Worm (Caenorhabditis elegans) whole organism, mixed stage, embryonic: ENCODE results near the gene ints-6.

Experiments
- bed-3 ChIP-seq: fragments of 200-800 bp; sonication (Bioruptor generic); optimal IDR thresholded peaks from 3 replicates; lab custom pipeline; 2018; ENCODE audit warnings: mild to moderate bottlenecking, missing genetic modification characterization, moderate library complexity, missing compliant biosample characterization
- blmp-1 ChIP-seq: fragments of 150-350 bp; optimal IDR thresholded peaks from 2 replicates; lab custom pipeline; 2014; ENCODE audit warnings: missing biosample characterization, missing genetic modification characterization
- ceh-39 ChIP-seq: fragments of 150-350 bp; optimal IDR thresholded peaks from 2 replicates; lab custom pipeline; 2014; ENCODE audit warnings: missing biosample characterization, missing genetic modification characterization
- ceh-43 ChIP-seq: fragments of 200-800 bp; sonication (Bioruptor generic); optimal IDR thresholded peaks from 2 replicates; lab custom pipeline; 2018; ENCODE audit warnings: mild to moderate bottlenecking, missing genetic modification characterization, moderate library complexity, missing compliant biosample characterization
- ces-1 ChIP-seq: fragments of 150-350 bp; optimal IDR thresholded peaks from 2 replicates; lab custom pipeline; 2014; ENCODE audit warnings: missing biosample characterization, missing genetic modification reagents, missing genetic modification characterization
- cnd-1 ChIP-seq: fragments of 200-800 bp; sonication (Bioruptor generic); optimal IDR thresholded peaks from 2 replicates; lab custom pipeline; 2018; ENCODE audit warnings: mild to moderate bottlenecking, missing genetic modification characterization, missing compliant biosample characterization
- drap-1 ChIP-seq: fragments of 200-800 bp; sonication (Bioruptor generic); optimal IDR thresholded peaks from 3 replicates; lab custom pipeline; 2018; ENCODE audit warnings: mild to moderate bottlenecking, missing genetic modification characterization, missing compliant biosample characterization
- elt-1 ChIP-seq: sonication (generic microtip); optimal IDR thresholded peaks from 2 replicates; lab custom pipeline; 2017; ENCODE audit warnings: missing genetic modification characterization, mild to moderate bottlenecking, missing compliant biosample characterization, antibody characterized with exemption, moderate library complexity, borderline replicate concordance; ENCODE audit not compliant: insufficient read depth
- elt-3 ChIP-seq: fragments of 150-350 bp; optimal IDR thresholded peaks from 2 replicates; lab custom pipeline; 2014; ENCODE audit warnings: missing biosample characterization, missing genetic modification characterization
- flh-1 ChIP-seq: fragments of 200-800 bp; sonication (Bioruptor generic); optimal IDR thresholded peaks from 2 replicates; lab custom pipeline; 2018; ENCODE audit warnings: mild to moderate bottlenecking, missing genetic modification characterization, moderate library complexity, missing compliant biosample characterization
- hlh-1 ChIP-seq: fragments of 150-350 bp; optimal IDR thresholded peaks from 2 replicates; lab custom pipeline; 2014; ENCODE audit warnings: missing biosample characterization, missing genetic modification reagents, missing genetic modification characterization
- lin-32 ChIP-seq: fragments of 200-800 bp; sonication (Bioruptor generic); optimal IDR thresholded peaks from 2 replicates; lab custom pipeline; 2018; ENCODE audit warnings: mild to moderate bottlenecking, missing genetic modification characterization, missing compliant biosample characterization
- lsy-2 ChIP-seq: fragments of 150-350 bp; optimal IDR thresholded peaks from 2 replicates; lab custom pipeline; 2014; ENCODE audit warnings: missing biosample characterization, missing genetic modification characterization
- mab-5 ChIP-seq: fragments of 150-350 bp; optimal IDR thresholded peaks from 2 replicates; lab custom pipeline; 2014; ENCODE audit warnings: missing biosample characterization, missing genetic modification characterization
- mep-1 ChIP-seq: fragments of 150-350 bp; optimal IDR thresholded peaks from 2 replicates; lab custom pipeline; 2017; ENCODE audit warnings: missing biosample characterization, missing genetic modification reagents, missing genetic modification characterization, inconsistent platforms
- mls-2 ChIP-seq: sonication (generic microtip); optimal IDR thresholded peaks from 2 replicates; lab custom pipeline; 2016; ENCODE audit warnings: mild to moderate bottlenecking, missing genetic modification characterization, moderate library complexity, missing compliant biosample characterization
- nhr-12 ChIP-seq: fragments of 150-350 bp; optimal IDR thresholded peaks from 2 replicates; lab custom pipeline; 2014; ENCODE audit warnings: missing biosample characterization, missing genetic modification characterization
- nhr-2 ChIP-seq: fragments of 150-350 bp; optimal IDR thresholded peaks from 2 replicates; lab custom pipeline; 2014; ENCODE audit warnings: missing biosample characterization, missing genetic modification characterization
- nhr-237 ChIP-seq: fragments of 150-350 bp; optimal IDR thresholded peaks from 2 replicates; lab custom pipeline; 2014; ENCODE audit warnings: missing biosample characterization, missing genetic modification characterization
- nhr-28 ChIP-seq: fragments of 150-350 bp; optimal IDR thresholded peaks from 2 replicates; lab custom pipeline; 2014; ENCODE audit warnings: missing biosample characterization, missing genetic modification characterization
- pha-4 ChIP-seq: fragments of 150-350 bp; optimal IDR thresholded peaks from 2 replicates; lab custom pipeline; 2018; ENCODE audit warnings: missing biosample characterization, missing genetic modification reagents, missing genetic modification characterization
- sem-2 ChIP-seq: fragments of 200-800 bp; sonication (Bioruptor generic); optimal IDR thresholded peaks from 2 replicates; lab custom pipeline; 2018; ENCODE audit warnings: mild to moderate bottlenecking, missing genetic modification characterization, missing compliant biosample characterization
- snpc-4 ChIP-seq: fragments of 150-350 bp; optimal IDR thresholded peaks from 2 replicates; lab custom pipeline; 2014; ENCODE audit warnings: missing biosample characterization, missing genetic modification characterization
- sptf-1 ChIP-seq: sonication (generic microtip); optimal IDR thresholded peaks from 2 replicates; lab custom pipeline; 2017; ENCODE audit warnings: mild to moderate bottlenecking, missing genetic modification characterization, moderate library complexity, missing compliant biosample characterization
- tbx-8 ChIP-seq: fragments of 200-800 bp; sonication (Bioruptor generic); optimal IDR thresholded peaks from 2 replicates; lab custom pipeline; 2018; ENCODE audit warnings: mild to moderate bottlenecking, missing genetic modification characterization, moderate library complexity, missing compliant biosample characterization
- unc-120 ChIP-seq: sonication (generic microtip); optimal IDR thresholded peaks from 2 replicates; lab custom pipeline; 2017; ENCODE audit warnings: missing genetic modification characterization, missing compliant biosample characterization; ENCODE audit not compliant: poor library complexity, severe bottlenecking
- zip-8 ChIP-seq: fragments of 150-350 bp; optimal IDR thresholded peaks from 2 replicates; lab custom pipeline; 2014; ENCODE audit warnings: missing biosample characterization, missing genetic modification characterization
- ztf-11 ChIP-seq: fragments of 150-350 bp; optimal IDR thresholded peaks from 2 replicates; lab custom pipeline; 2014; ENCODE audit warnings: missing biosample characterization, missing genetic modification characterization

Gene ints-6

DNA sequence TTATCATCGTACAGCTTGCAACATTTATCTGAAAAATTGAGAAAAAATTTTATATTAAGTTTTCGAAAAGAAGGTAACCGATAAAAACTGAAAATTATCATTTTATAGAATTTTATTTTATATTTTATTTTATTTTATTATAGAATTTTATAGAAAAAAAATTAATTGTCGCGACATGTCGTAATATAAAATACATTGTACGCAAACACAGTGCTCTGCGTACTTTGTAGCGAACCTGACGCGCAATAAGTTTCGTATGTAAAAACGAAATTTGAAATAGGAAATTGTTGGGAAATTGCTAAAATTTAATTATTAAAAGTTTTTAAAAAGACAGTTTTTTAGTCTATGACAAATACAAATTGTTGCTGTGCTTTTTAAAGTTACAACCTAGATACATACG is at the start of gene ints-6, which contains the start of gene hst-1:
ints-6 (plus strand) TSS at position 260 of the 400 bp plus-strand sequence.
hst-1 (minus strand) TSS at position 28 of the 400 bp plus-strand sequence.
- TF ChIP-seq ces-1 (GFP tag; lab: Kevin White, UChicago) (peak; percentile 30), elt-3 (tag; lab: Kevin White, UChicago) (no peak), sptf-1 (tag; lab: Kevin White, UChicago) (no peak), mep-1 (tag; lab: Kevin White, UChicago) (no peak), tbx-8 (GFP tag; lab: Kevin White, UChicago) (no peak)

DNA sequence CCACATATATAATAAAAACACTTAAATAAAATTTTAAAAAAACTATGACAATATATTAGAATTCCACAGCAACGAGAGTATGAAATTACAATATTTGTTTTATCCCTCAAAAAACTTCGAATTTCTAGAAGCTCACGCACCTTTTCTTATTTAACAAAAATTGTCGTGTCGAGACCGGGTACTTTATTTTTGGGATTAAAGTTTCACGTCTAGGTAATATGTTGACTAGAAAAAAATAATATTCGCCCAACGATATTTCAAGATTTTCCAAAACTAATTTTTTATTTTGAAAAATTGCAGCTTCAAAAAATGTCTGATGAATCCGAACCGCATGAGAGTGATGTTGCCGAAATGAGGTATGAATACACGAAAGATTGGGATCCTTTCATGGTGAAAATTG is 47.1 kb upstream of the ints-6 start, which contains the start of gene C49C8.3:
C49C8.3 (plus strand) TSS at position 301 of the 400 bp plus-strand sequence.
- no peak for TF ChIP-seq ceh-43
- TF ChIP-seq, all 35 proteins: peak for 0

DNA sequence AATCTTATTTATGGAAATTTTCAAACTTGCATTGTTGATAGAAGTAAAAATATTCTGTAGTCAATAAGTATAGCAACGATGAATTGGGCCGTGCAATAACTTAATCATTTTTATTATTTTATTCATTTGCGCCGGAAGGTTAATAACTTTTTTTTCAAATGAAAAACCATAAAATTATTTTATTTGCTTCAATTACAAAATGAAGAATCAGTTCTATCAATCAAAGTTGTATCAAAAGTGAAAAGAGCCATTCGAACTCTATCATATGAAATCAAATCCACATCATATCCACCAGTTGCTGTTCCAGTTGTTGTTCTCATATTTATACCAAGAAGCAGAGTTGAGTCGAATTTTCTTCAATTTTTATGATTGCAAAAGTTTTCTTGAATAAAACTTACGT is 43.0 kb upstream of the ints-6 start, which contains the start of gene cyp-33E1:
cyp-33E1 (minus strand) TSS at position 101 of the 400 bp plus-strand sequence.
- TF ChIP-seq ceh-43 (no peak), drap-1 (GFP tag; lab: Kevin White, UChicago) (no peak), hlh-1 (tag; lab: Kevin White, UChicago) (no peak), nhr-2 (tag; lab: Kevin White, UChicago) (no peak), sptf-1 (tag; lab: Kevin White, UChicago) (no peak), zip-8 (tag; lab: Kevin White, UChicago) (no peak), elt-3 (tag; lab: Kevin White, UChicago) (no peak), blmp-1 (tag; lab: Kevin White, UChicago) (no peak), mls-2 (tag; lab: Kevin White, UChicago) (no peak), pha-4 (tag; lab: Kevin White, UChicago) (no peak), ztf-11 (tag; lab: Kevin White, UChicago) (no peak), flh-1 (GFP tag; lab: Kevin White, UChicago) (no peak), lsy-2 (tag; lab: Kevin White, UChicago) (no peak)

DNA sequence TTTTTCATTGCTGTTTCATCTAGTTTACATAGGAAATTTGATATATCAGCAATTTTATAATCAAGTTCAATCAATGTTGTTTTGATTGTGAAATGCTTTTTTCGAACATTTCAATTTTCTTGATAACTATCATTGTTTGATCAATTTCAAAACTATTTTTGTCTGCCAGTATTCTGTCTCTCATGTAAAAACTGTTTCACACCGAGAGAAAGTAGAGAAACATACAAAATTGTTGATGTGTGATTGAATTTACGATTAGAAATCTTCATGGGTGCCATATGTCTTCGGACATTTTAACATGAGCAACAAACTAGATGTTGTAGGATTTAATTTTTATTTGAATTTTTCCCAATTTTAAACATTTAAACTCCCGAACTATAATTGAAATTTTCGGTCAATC is 40.8 kb upstream of the ints-6 start, which contains the start of gene C49C8.2:
C49C8.2 (plus strand) TSS at position 393 of the 400 bp plus-strand sequence.
- no peak for TF ChIP-seq elt-3 (tag; lab: Kevin White, UChicago)
- no peak for TF ChIP-seq sem-2
- TF ChIP-seq, all 35 proteins: peak for 0

DNA sequence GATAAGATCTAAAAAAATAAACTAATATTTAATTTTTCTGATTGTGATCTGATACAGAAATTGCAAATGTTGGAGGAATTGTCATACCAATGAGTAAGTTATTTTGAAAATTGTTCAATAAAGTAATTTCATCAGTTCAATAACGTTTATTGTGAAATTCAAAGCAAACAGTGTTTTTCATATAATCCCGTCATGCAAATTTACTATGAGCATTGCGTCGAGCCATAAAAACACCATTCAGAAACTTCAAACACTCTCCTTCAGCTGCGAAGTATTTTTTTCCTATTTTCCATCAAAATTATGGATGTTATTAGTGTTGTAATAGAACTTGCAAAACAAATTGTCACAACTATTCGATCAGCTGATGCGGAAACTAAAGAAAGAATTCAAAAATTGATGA is 39.7 kb upstream of the ints-6 start, which contains the start of gene C49C8.8:
C49C8.8 (plus strand) TSS at position 301 of the 400 bp plus-strand sequence.
- TF ChIP-seq elt-1 (tag; lab: Kevin White, UChicago), result no peak
- no peak for TF ChIP-seq lin-32 (GFP tag; lab: Kevin White, UChicago)
- TF ChIP-seq ces-1 (GFP tag; lab: Kevin White, UChicago), result no peak
- no peak for TF ChIP-seq cnd-1 (tag; lab: Kevin White, UChicago)
- no peak for TF ChIP-seq nhr-12 (tag; lab: Kevin White, UChicago)
- no peak for TF ChIP-seq ceh-39 (tag; lab: Kevin White, UChicago)
- no peak for TF ChIP-seq bed-3
- TF ChIP-seq drap-1 (GFP tag; lab: Kevin White, UChicago), result no peak
- TF ChIP-seq snpc-4, result no peak
- TF ChIP-seq nhr-237 (tag; lab: Kevin White, UChicago), result no peak
- no peak for TF ChIP-seq mab-5 (tag; lab: Kevin White, UChicago)
- TF ChIP-seq ztf-11 (tag; lab: Kevin White, UChicago), result no peak
- no peak for TF ChIP-seq unc-120 (tag; lab: Kevin White, UChicago)
- TF ChIP-seq nhr-28 (tag; lab: Kevin White, UChicago), result no peak
- TF ChIP-seq blmp-1 (tag; lab: Kevin White, UChicago), result no peak
- no peak for TF ChIP-seq sem-2
- TF ChIP-seq mls-2 (tag; lab: Kevin White, UChicago), result no peak

DNA sequence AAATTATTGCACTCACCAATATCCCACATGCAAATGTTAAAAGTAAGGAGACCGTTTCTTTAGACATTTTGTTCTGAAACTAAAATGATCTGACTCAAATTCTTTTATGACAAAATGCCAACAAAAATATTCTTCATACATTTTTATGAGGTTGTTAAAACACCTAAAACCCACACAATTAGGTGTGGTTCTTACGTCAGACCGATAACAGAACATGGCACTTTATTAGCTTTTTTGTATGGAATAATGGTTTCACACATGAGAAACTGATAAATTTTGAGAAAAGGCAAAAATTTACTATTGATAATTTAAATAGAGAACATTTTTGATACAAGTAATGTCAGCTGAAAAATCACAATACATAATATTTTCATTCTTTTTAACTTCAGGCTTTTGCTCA is 38.0 kb upstream of the ints-6 start, which contains the start of gene C49C8.5:
C49C8.5 (minus strand) TSS at position 73 of the 400 bp plus-strand sequence.
- TF ChIP-seq pha-4 (tag; lab: Kevin White, UChicago) (no peak), mep-1 (tag; lab: Kevin White, UChicago) (no peak)
